Fruit fly (Drosophila melanogaster): ENCODE results near the gene Vps45.

The Vps45 gene

DNA sequence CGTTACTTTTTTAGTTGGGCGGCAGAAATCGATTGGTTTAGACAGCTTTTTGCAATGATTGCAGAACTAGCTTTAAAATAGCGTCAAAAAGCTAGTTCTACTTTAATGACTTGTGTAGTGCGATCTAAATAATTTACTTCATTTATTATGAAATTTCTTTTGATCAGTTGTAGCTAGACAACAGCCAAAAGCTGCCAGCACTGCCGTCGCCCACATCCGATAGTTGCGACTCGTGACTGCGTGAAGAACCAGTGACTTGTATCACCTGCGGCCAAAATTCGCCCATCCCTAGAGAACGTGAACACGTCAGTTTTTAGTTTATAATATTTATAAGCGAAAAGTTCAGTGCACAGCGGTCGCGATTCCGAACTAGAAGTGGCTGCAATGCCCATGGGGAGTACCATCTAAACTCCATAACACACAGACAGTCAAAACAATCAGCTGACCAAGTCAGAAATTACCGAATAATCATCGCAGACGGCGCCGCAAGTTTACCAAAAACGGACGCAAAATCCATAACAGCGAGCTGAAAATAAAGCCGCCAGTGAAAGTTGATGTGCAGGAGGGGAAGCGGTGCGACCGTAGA lies 23.0 kb downstream of the Vps45 start, which contains the start of gene P58IPK (continued):
- TF ChIP-seq CG8924 (tag; optimal IDR thresholded peaks at IDR 0.05): peak; percentile 60
- TF ChIP-seq ftz-f1 (GFP tag; optimal IDR thresholded peaks at IDR 0.05): peak; percentile 59
- TF ChIP-seq dm (GFP tag; optimal IDR thresholded peaks at IDR 0.05): peak; percentile 68
- TF ChIP-seq CG12659 (GFP tag; optimal IDR thresholded peaks at IDR 0.05): peak; percentile 83
- TF ChIP-seq CG1024 (GFP tag; IDR thresholded peaks at IDR 0.05): no peak
- TF ChIP-seq CG6683 (GFP tag; optimal IDR thresholded peaks at IDR 0.05): no peak
- peak; percentile 96 for TF ChIP-seq knrl (GFP tag; IDR thresholded peaks at IDR 0.05; ENCODE audit: partially characterized antibody)
- no peak for TF ChIP-seq Hey (tag; optimal IDR thresholded peaks at IDR 0.05)
- TF ChIP-seq zfh2 (GFP tag; optimal IDR thresholded peaks at IDR 0.05): peak; percentile 80
- TF ChIP-seq CG15479 (GFP tag; optimal IDR thresholded peaks at IDR 0.05): no peak
- peak; percentile 72 for TF ChIP-seq Dad (GFP tag; optimal IDR thresholded peaks at IDR 0.05)
- TF ChIP-seq CG7928 (GFP tag; optimal IDR thresholded peaks at IDR 0.05): peak; percentile 44
- no peak for TF ChIP-seq CG2889 (GFP tag; IDR thresholded peaks at IDR 0.05)
- TF ChIP-seq grn (GFP tag; optimal IDR thresholded peaks at IDR 0.05): peak; percentile 6
- TF ChIP-seq Nf-YB (GFP tag; optimal IDR thresholded peaks at IDR 0.05): peak; percentile 27
- peak; percentile 56 for TF ChIP-seq Meics (GFP tag; optimal IDR thresholded peaks at IDR 0.05)
- peak; percentile 94 for TF ChIP-seq Dll (GFP tag; IDR thresholded peaks at IDR 0.05; ENCODE audit: partially characterized antibody)
- 0 out of 3 replicates have a peak, but pooled peaks have one; percentile 11 for TF ChIP-seq ase (GFP tag; IDR thresholded peaks at IDR 0.05)
- TF ChIP-seq CG11398 (GFP tag; optimal IDR thresholded peaks at IDR 0.05): peak; percentile 37
- TF ChIP-seq E2f1 (GFP tag; IDR thresholded peaks at IDR 0.05): 0 out of 2 replicates have a peak, but pooled peaks have one; percentile 21
- peak; percentile 65; the same call in 2 of the 3 replicates for TF ChIP-seq Optix (GFP tag; IDR thresholded peaks at IDR 0.05)
- no peak for TF ChIP-seq Gsc (GFP tag; IDR thresholded peaks at IDR 0.05)
- peak; percentile 76 for TF ChIP-seq CG32532 (GFP tag; IDR thresholded peaks at IDR 0.05)
- TF ChIP-seq Elba2 (GFP tag; optimal IDR thresholded peaks at IDR 0.05): no peak
- TF ChIP-seq CG4730 (GFP tag; IDR thresholded peaks at IDR 0.05): peak; percentile 20; the same call in 1 of the 2 replicates
- peak; percentile 69 for TF ChIP-seq Bdp1 (GFP tag; optimal IDR thresholded peaks at IDR 0.05)
- TF ChIP-seq croc (GFP tag; conservative IDR thresholded peaks at IDR 0.05): peak; percentile 16; the same call in 1 of the 3 replicates
- TF ChIP-seq h (optimal IDR thresholded peaks at IDR 0.05): no peak
- TF ChIP-seq Drgx (GFP tag; IDR thresholded peaks at IDR 0.05): peak; percentile 16; the same call in 1 of the 2 replicates
- peak; percentile 65 for TF ChIP-seq Dbx (GFP tag; IDR thresholded peaks at IDR 0.05)
- peak; percentile 60 for TF ChIP-seq Hmr (GFP tag; optimal IDR thresholded peaks at IDR 0.05)
- peak; percentile 2 for TF ChIP-seq CG7556 (GFP tag; optimal IDR thresholded peaks at IDR 0.05)
- no peak for TF ChIP-seq CG10321 (GFP tag; IDR thresholded peaks at IDR 0.05)
- peak; percentile 87 for TF ChIP-seq CG2120 (GFP tag; optimal IDR thresholded peaks at IDR 0.05)
- no peak for TF ChIP-seq GATAe (GFP tag; conservative IDR thresholded peaks at IDR 0.05)
- TF ChIP-seq btn (GFP tag; optimal IDR thresholded peaks at IDR 0.05): no peak
- peak; percentile 56 for TF ChIP-seq CG14667 (GFP tag; IDR thresholded peaks at IDR 0.05)
- TF ChIP-seq CG7987 (GFP tag; optimal IDR thresholded peaks at IDR 0.05): peak; percentile 67
- no peak for TF ChIP-seq onecut (GFP tag; IDR thresholded peaks at IDR 0.05)
- TF ChIP-seq unpg (GFP tag; optimal IDR thresholded peaks at IDR 0.05): peak; percentile 14
- peak; percentile 85 for TF ChIP-seq CG34422 (GFP tag; IDR thresholded peaks at IDR 0.05)
- no peak for TF ChIP-seq ATbp (GFP tag; optimal IDR thresholded peaks at IDR 0.05)
- TF ChIP-seq CG10147 (GFP tag; optimal IDR thresholded peaks at IDR 0.05): peak; percentile 55
- TF ChIP-seq lab (GFP tag; optimal IDR thresholded peaks at IDR 0.05): peak; percentile 40
- TF ChIP-seq mld (GFP tag; IDR thresholded peaks at IDR 0.05; ENCODE audit: partially characterized antibody): peak; percentile 76; the same call in 2 of the 3 replicates
- TF ChIP-seq bowl (GFP tag; IDR thresholded peaks at IDR 0.05): no peak
- peak; percentile 85; the same call in 2 of the 3 replicates for TF ChIP-seq CG11456 (GFP tag; IDR thresholded peaks at IDR 0.05)
- peak; percentile 37 for TF ChIP-seq HHEX (GFP tag; optimal IDR thresholded peaks at IDR 0.05)
- peak; percentile 52 for TF ChIP-seq Ptx1 (GFP tag; IDR thresholded peaks at IDR 0.05)
- TF ChIP-seq danr (GFP tag; IDR thresholded peaks at IDR 0.05): no peak
- TF ChIP-seq tgo (GFP tag; IDR thresholded peaks at IDR 0.05): peak; percentile 52

Data from whole organism, embryonic.